Fruit fly (Drosophila melanogaster): Measurements from ENCODE around the gene CG9297.

Gene CG9297

DNA sequence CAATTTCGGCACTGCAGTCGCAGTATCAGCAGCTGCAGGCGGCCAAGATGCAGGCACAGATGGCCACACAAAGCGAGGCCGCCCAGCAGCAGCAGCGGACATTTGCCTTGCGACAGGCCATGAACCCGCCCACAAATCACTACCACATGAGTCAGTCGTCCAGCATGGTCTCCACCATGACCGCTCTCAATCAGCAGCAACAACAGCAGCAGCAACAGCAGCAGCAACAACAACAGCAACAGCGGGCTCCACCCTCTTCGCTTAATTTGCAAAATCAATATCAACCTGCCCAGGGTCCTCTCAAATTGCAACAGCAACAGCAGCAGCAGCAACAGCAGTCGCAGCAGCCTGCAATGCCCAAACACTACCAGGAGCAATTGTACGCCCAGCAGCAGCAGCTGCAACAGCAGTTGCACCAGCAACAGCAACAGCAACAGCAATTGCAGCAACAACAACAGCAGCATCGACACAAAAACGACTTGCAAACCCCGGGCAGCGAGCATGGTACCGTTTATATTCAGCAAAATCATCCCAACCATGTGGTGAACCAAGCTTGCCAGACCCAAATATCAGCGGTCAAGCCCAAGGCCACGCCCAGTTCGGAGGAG, 25.1 kb upstream of the CG9297 start:
- TF ChIP-seq CG1620 (GFP tag; optimal IDR thresholded peaks at IDR 0.05) (no peak), toe (GFP tag; optimal IDR thresholded peaks at IDR 0.05) (no peak), Hr96 (GFP tag; optimal IDR thresholded peaks at IDR 0.05) (no peak), CG33017 (tag; optimal IDR thresholded peaks at IDR 0.05) (no peak), cic (GFP tag; optimal IDR thresholded peaks at IDR 0.05) (no peak), CG14711 (tag; optimal IDR thresholded peaks at IDR 0.05) (no peak), bab1 (GFP tag; optimal IDR thresholded peaks at IDR 0.05) (no peak), CG7101 (tag; optimal IDR thresholded peaks at IDR 0.05) (no peak), pad (GFP tag; optimal IDR thresholded peaks at IDR 0.05) (no peak), Crg-1 (GFP tag; optimal IDR thresholded peaks at IDR 0.05) (no peak), cnc (optimal IDR thresholded peaks at IDR 0.05) (no peak), CG12768 (GFP tag; optimal IDR thresholded peaks at IDR 0.05) (no peak), ovo (GFP tag; optimal IDR thresholded peaks at IDR 0.05) (no peak), CG7045 (GFP tag; optimal IDR thresholded peaks at IDR 0.05) (no peak), Clk (GFP tag; optimal IDR thresholded peaks at IDR 0.05) (no peak), CG5204 (GFP tag; optimal IDR thresholded peaks at IDR 0.05) (no peak)

dm6 chr3R:13761563-13761962, 9.7 kb upstream of the CG9297 start:
- TF ChIP-seq Hr96 (GFP tag; optimal IDR thresholded peaks at IDR 0.05) (no peak), kay (GFP tag; ENCODE audit: borderline replicate concordance) (peak; percentile 73), CG14711 (tag; optimal IDR thresholded peaks at IDR 0.05) (no peak)

DNA sequence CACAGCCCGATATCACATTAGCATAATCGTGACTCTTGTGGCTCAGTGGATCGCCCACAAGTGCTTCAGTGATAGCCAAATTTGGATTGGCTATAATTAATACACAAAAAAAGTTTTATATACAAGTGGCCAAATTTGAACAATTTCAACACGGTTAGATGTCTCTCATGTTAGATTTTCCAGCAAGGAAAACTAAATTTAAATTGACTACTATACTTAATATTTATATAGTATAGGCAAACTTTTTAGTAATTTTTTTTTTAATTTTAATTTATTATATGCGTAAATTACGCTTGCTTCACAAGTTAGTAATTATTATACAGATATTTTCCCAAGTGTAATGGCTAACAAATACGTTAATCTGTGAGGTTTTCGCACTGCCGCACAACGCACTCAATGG, 6.3 kb upstream of the CG9297 start:
- TF ChIP-seq toe (GFP tag; optimal IDR thresholded peaks at IDR 0.05): no peak
- no peak for TF ChIP-seq CG11617 (GFP tag; optimal IDR thresholded peaks at IDR 0.05)
- TF ChIP-seq cnc (optimal IDR thresholded peaks at IDR 0.05): no peak
- TF ChIP-seq Crg-1 (GFP tag; optimal IDR thresholded peaks at IDR 0.05): no peak
- no peak for TF ChIP-seq CG14711 (tag; optimal IDR thresholded peaks at IDR 0.05)
- no peak for TF ChIP-seq Hr96 (GFP tag; optimal IDR thresholded peaks at IDR 0.05)
- no peak for TF ChIP-seq CG1620 (GFP tag; optimal IDR thresholded peaks at IDR 0.05)
- TF ChIP-seq ovo (GFP tag; optimal IDR thresholded peaks at IDR 0.05): no peak
- TF ChIP-seq bab1 (GFP tag; optimal IDR thresholded peaks at IDR 0.05): no peak

DNA sequence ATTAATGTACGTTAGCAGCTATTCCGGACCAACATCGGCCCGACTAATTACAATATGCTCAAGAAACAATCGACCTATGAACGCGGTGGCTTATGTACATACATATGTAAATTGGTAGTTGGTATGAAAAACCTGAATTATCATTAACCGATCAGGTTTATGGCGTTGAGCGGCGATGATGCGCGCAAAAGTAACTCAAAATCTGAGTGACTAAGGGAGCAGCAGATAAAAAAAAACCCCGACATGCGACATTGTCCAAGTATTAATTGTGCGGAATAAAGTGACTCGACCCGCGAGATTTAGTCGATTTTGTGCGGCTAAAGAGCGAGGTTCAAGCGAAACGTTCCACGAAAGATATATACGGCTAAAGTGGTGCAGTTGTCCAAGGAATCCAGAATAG, 5.8 kb upstream of the CG9297 start, which contains the start of gene CG9312:
Gene CG9312 (plus strand): TSS at position 301 of the 400 bp plus-strand sequence.
- TF ChIP-seq tj (GFP tag; optimal IDR thresholded peaks at IDR 0.05) (no peak), cnc (optimal IDR thresholded peaks at IDR 0.05) (no peak), kay (GFP tag; ENCODE audit: borderline replicate concordance) (no peak), CG11617 (GFP tag; optimal IDR thresholded peaks at IDR 0.05) (no peak), toe (GFP tag; optimal IDR thresholded peaks at IDR 0.05) (no peak), ovo (GFP tag; optimal IDR thresholded peaks at IDR 0.05) (no peak), CG14711 (tag; optimal IDR thresholded peaks at IDR 0.05) (no peak), Mnt (GFP tag; optimal IDR thresholded peaks at IDR 0.05) (no peak), CG12768 (GFP tag; optimal IDR thresholded peaks at IDR 0.05) (no peak), CG7045 (GFP tag; optimal IDR thresholded peaks at IDR 0.05) (no peak), cic (GFP tag; optimal IDR thresholded peaks at IDR 0.05) (no peak), CG7101 (tag; optimal IDR thresholded peaks at IDR 0.05) (no peak), Clk (GFP tag; optimal IDR thresholded peaks at IDR 0.05) (no peak), CG5204 (GFP tag; optimal IDR thresholded peaks at IDR 0.05) (no peak), CG1620 (GFP tag; optimal IDR thresholded peaks at IDR 0.05) (no peak), pad (GFP tag; optimal IDR thresholded peaks at IDR 0.05) (no peak), CG33017 (tag; optimal IDR thresholded peaks at IDR 0.05) (no peak), Hr96 (GFP tag; optimal IDR thresholded peaks at IDR 0.05) (no peak), bab1 (GFP tag; optimal IDR thresholded peaks at IDR 0.05) (no peak), Crg-1 (GFP tag; optimal IDR thresholded peaks at IDR 0.05) (no peak)

- TF ChIP-seq CG11617 (GFP tag; optimal IDR thresholded peaks at IDR 0.05) (no peak), CG12768 (GFP tag; optimal IDR thresholded peaks at IDR 0.05) (no peak), Crg-1 (GFP tag; optimal IDR thresholded peaks at IDR 0.05) (no peak), Clk (GFP tag; optimal IDR thresholded peaks at IDR 0.05) (no peak), tj (GFP tag; optimal IDR thresholded peaks at IDR 0.05) (no peak), pad (GFP tag; optimal IDR thresholded peaks at IDR 0.05) (no peak), toe (GFP tag; optimal IDR thresholded peaks at IDR 0.05) (no peak), CG5204 (GFP tag; optimal IDR thresholded peaks at IDR 0.05) (no peak), Hr96 (GFP tag; optimal IDR thresholded peaks at IDR 0.05) (no peak), cnc (optimal IDR thresholded peaks at IDR 0.05) (no peak), CG7045 (GFP tag; optimal IDR thresholded peaks at IDR 0.05) (no peak), cic (GFP tag; optimal IDR thresholded peaks at IDR 0.05) (no peak), CG1620 (GFP tag; optimal IDR thresholded peaks at IDR 0.05) (no peak), CG33017 (tag; optimal IDR thresholded peaks at IDR 0.05) (no peak), bab1 (GFP tag; optimal IDR thresholded peaks at IDR 0.05) (no peak), ovo (GFP tag; optimal IDR thresholded peaks at IDR 0.05) (no peak), CG7101 (tag; optimal IDR thresholded peaks at IDR 0.05) (no peak), Mnt (GFP tag; optimal IDR thresholded peaks at IDR 0.05) (no peak)
Measured at dm6 chr3R:13767239-13767638, 4.1 kb upstream of the CG9297 start, which contains the start of gene Cht5. Gene Cht5, plus strand, starts transcription at chr3R:13767549.

- TF ChIP-seq Crg-1 (GFP tag; optimal IDR thresholded peaks at IDR 0.05) (no peak), Clk (GFP tag; optimal IDR thresholded peaks at IDR 0.05) (no peak), CG12768 (GFP tag; optimal IDR thresholded peaks at IDR 0.05) (no peak), CG7045 (GFP tag; optimal IDR thresholded peaks at IDR 0.05) (no peak), Hr96 (GFP tag; optimal IDR thresholded peaks at IDR 0.05) (no peak), CG11617 (GFP tag; optimal IDR thresholded peaks at IDR 0.05) (no peak), tj (GFP tag; optimal IDR thresholded peaks at IDR 0.05) (no peak), ovo (GFP tag; optimal IDR thresholded peaks at IDR 0.05) (no peak), CG7101 (tag; optimal IDR thresholded peaks at IDR 0.05) (no peak), cnc (optimal IDR thresholded peaks at IDR 0.05) (no peak), cic (GFP tag; optimal IDR thresholded peaks at IDR 0.05) (no peak)
Measured at dm6 chr3R:13773350-13773749, 2.1 kb downstream of the CG9297 start.
